Fruit fly (Drosophila melanogaster) whole organism, adult: Measurements from ENCODE around the gene Eip63E.

ENCODE experiments used
- CG7045 ChIP-seq: fragments of 200-800 bp; sonication (Bioruptor generic); optimal IDR thresholded peaks from 2 replicates; lab custom pipeline; 2017; ENCODE audit warnings: missing biosample characterization, mild to moderate bottlenecking, missing genetic modification characterization
- Hr96 ChIP-seq: fragments of 200-800 bp; sonication (Bioruptor generic); optimal IDR thresholded peaks from 2 replicates; lab custom pipeline; 2016; ENCODE audit warnings: missing biosample characterization, missing genetic modification characterization
- pad ChIP-seq: fragments of 200-800 bp; sonication (Bioruptor generic); optimal IDR thresholded peaks from 3 replicates; lab custom pipeline; 2017; ENCODE audit warnings: missing biosample characterization, missing genetic modification characterization, mild to moderate bottlenecking, moderate library complexity, missing genetic modification reagents

dm6 chr3L:3645628-3646360, 130.2 kb downstream of the Eip63E start:
- TF ChIP-seq pad (no peak), Hr96 (no peak), CG7045 (GFP tag; lab: Kevin White, UChicago) (no peak)
